Fruit fly (Drosophila melanogaster) whole organism: ENCODE results near the gene CG5781.

Source experiments
- CG8478 ChIP-seq: fragments of >200 bp; optimal IDR thresholded peaks from 2 replicates; lab custom pipeline; 2018; ENCODE audit warnings: inconsistent platforms
- Dll ChIP-seq: fragments of >200 bp; optimal IDR thresholded peaks from 2 replicates; lab custom pipeline; 2017
- EcR ChIP-seq, 2 experiments: fragments of >200 bp; optimal IDR thresholded peaks; 2 replicates each; lab custom pipeline; 2017; ENCODE audit warnings: missing biosample characterization in 2 of 2, missing genetic modification characterization in 2 of 2, missing genetic modification reagents in 2 of 2
- pan ChIP-seq: fragments of >200 bp; optimal IDR thresholded peaks from 2 replicates; lab custom pipeline; 2017
- psq ChIP-seq: fragments of >200 bp; optimal IDR thresholded peaks from 2 replicates; lab custom pipeline; 2017
- usp ChIP-seq: fragments of >200 bp; optimal IDR thresholded peaks from 2 replicates; lab custom pipeline; 2017; ENCODE audit warnings: missing biosample characterization, missing genetic modification characterization, mixed read lengths

The CG5781 gene

dm6 chr2L:12674365-12674764 is 22.8 kb downstream of the CG5781 start:
- TF ChIP-seq CG8478 (lab: Kevin White, UChicago) = no peak

dm6 chr2L:12672296-12672695 is 24.8 kb downstream of the CG5781 start:
- TF ChIP-seq EcR (GFP tag; optimal IDR thresholded peaks at IDR 0.05; lab: Kevin White, UChicago) = no peak

- no peak for TF ChIP-seq usp
- TF ChIP-seq psq (lab: Kevin White, UChicago) = no peak
- no peak for TF ChIP-seq Dll
- TF ChIP-seq pan = no peak
- TF ChIP-seq CG8478 (lab: Kevin White, UChicago) = no peak
- TF ChIP-seq EcR (GFP tag; optimal IDR thresholded peaks at IDR 0.05; lab: Kevin White, UChicago) = no peak
Observed at dm6 chr2L:12669614-12670013, 27.5 kb downstream of the CG5781 start, which contains the start of gene Nepl7. Gene Nepl7, minus strand, starts transcription at chr2L:12669714.

dm6 chr2L:12666002-12666576 is 31.0 kb downstream of the CG5781 start:
- no peak for TF ChIP-seq Dll
- no peak for TF ChIP-seq EcR (GFP tag; optimal IDR thresholded peaks at IDR 0.05; lab: Kevin White, UChicago)
- TF ChIP-seq psq (lab: Kevin White, UChicago) = no peak
- no peak for TF ChIP-seq pan
- no peak for TF ChIP-seq CG8478 (lab: Kevin White, UChicago)
- no peak for TF ChIP-seq usp

- TF ChIP-seq pan = no peak
- TF ChIP-seq CG8478 (lab: Kevin White, UChicago) = no peak
- no peak for TF ChIP-seq Dll
- no peak for TF ChIP-seq psq (lab: Kevin White, UChicago)
- no peak for TF ChIP-seq usp
- no peak for TF ChIP-seq EcR (GFP tag; optimal IDR thresholded peaks at IDR 0.05; lab: Kevin White, UChicago)
Observed at dm6 chr2L:12657337-12657736, 39.8 kb downstream of the CG5781 start.

dm6 chr2L:12656865-12657264 is 40.3 kb downstream of the CG5781 start, which contains the start of gene pdm2:
Gene pdm2, plus strand, starts transcription at chr2L:12657165.
- TF ChIP-seq CG8478 (lab: Kevin White, UChicago) (no peak), Dll (no peak), psq (lab: Kevin White, UChicago) (no peak), usp (no peak), EcR (GFP tag; optimal IDR thresholded peaks at IDR 0.05; lab: Kevin White, UChicago) (no peak), pan (no peak)

- peak; percentile 89 for TF ChIP-seq Dll
- TF ChIP-seq psq (lab: Kevin White, UChicago) = no peak
- no peak for TF ChIP-seq CG8478 (lab: Kevin White, UChicago)
- TF ChIP-seq usp = no peak
Observed at dm6 chr2L:12655731-12656326, 41.3 kb downstream of the CG5781 start.

dm6 chr2L:12651040-12651439 is 46.1 kb downstream of the CG5781 start:
- TF ChIP-seq EcR (GFP tag; optimal IDR thresholded peaks at IDR 0.05; lab: Kevin White, UChicago) (no peak), CG8478 (lab: Kevin White, UChicago) (no peak), pan (no peak), psq (lab: Kevin White, UChicago) (no peak), usp (no peak), Dll (no peak)
